Worm (Caenorhabditis elegans) whole organism, late embryonic: Measurements from ENCODE around the gene ZK512.7.

Experiments
- C38D4.7 ChIP-seq: fragments of 200-800 bp; sonication (Bioruptor generic); optimal IDR thresholded peaks from 2 replicates; lab custom pipeline; 2018; ENCODE audit warnings: mild to moderate bottlenecking, missing genetic modification characterization, moderate library complexity, missing compliant biosample characterization
- F13H6.1 ChIP-seq: sonication (generic microtip); optimal IDR thresholded peaks from 2 replicates; lab custom pipeline; 2016; ENCODE audit warnings: missing genetic modification characterization, missing compliant biosample characterization
- K02D7.2 ChIP-seq: sonication (generic microtip); optimal IDR thresholded peaks from 2 replicates; lab custom pipeline; 2017; ENCODE audit warnings: mild to moderate bottlenecking, missing genetic modification characterization, missing compliant biosample characterization
- T23F11.4 ChIP-seq: fragments of 200-800 bp; sonication (Bioruptor generic); optimal IDR thresholded peaks from 2 replicates; lab custom pipeline; 2018; ENCODE audit warnings: mild to moderate bottlenecking, missing genetic modification characterization, missing compliant biosample characterization
- Y22D7AL.16 ChIP-seq: sonication (generic microtip); optimal IDR thresholded peaks from 2 replicates; lab custom pipeline; 2016; ENCODE audit warnings: missing genetic modification characterization, missing compliant biosample characterization
- ahr-1 ChIP-seq: sonication (generic microtip); optimal IDR thresholded peaks from 2 replicates; lab custom pipeline; 2016; ENCODE audit warnings: missing genetic modification characterization, missing compliant biosample characterization
- ceh-2 ChIP-seq: sonication (generic microtip); optimal IDR thresholded peaks from 2 replicates; lab custom pipeline; 2016; ENCODE audit warnings: missing genotype, missing genetic modification characterization, missing compliant biosample characterization
- ceh-24 ChIP-seq: sonication (generic microtip); optimal IDR thresholded peaks from 2 replicates; lab custom pipeline; 2016; ENCODE audit warnings: mild to moderate bottlenecking, missing genetic modification characterization, missing compliant biosample characterization
- ceh-30 ChIP-seq: fragments of 150-350 bp; optimal IDR thresholded peaks from 2 replicates; lab custom pipeline; 2014; ENCODE audit warnings: missing biosample characterization, missing genetic modification characterization
- ceh-31 ChIP-seq: sonication (generic microtip); optimal IDR thresholded peaks from 2 replicates; lab custom pipeline; 2016; ENCODE audit warnings: missing genetic modification characterization, missing compliant biosample characterization
- ceh-45 ChIP-seq: fragments of 200-800 bp; sonication (Bioruptor generic); IDR thresholded peaks from 2 replicates; pipeline ENCODE4 v1.3.6; 2022; ENCODE audit warnings: missing genetic modification reagents, missing genetic modification characterization, missing compliant biosample characterization
- ceh-9 ChIP-seq: sonication (generic microtip); optimal IDR thresholded peaks from 2 replicates; lab custom pipeline; 2016; ENCODE audit warnings: mild to moderate bottlenecking, missing genetic modification characterization, inconsistent platforms, missing compliant biosample characterization
- che-1 ChIP-seq: sonication (generic microtip); optimal IDR thresholded peaks from 2 replicates; lab custom pipeline; 2016; ENCODE audit warnings: mild to moderate bottlenecking, missing genetic modification characterization, missing compliant biosample characterization
- dmd-4 ChIP-seq: sonication (generic microtip); optimal IDR thresholded peaks from 2 replicates; lab custom pipeline; 2016; ENCODE audit warnings: borderline replicate concordance, missing genetic modification characterization, missing compliant biosample characterization
- eyg-1 ChIP-seq: sonication (generic microtip); optimal IDR thresholded peaks from 2 replicates; lab custom pipeline; 2016; ENCODE audit warnings: missing genotype, missing genetic modification characterization, missing compliant biosample characterization
- fax-1 ChIP-seq: sonication (generic microtip); optimal IDR thresholded peaks from 2 replicates; lab custom pipeline; 2016; ENCODE audit warnings: missing genotype, missing genetic modification characterization, missing compliant biosample characterization
- fkh-10 ChIP-seq: fragments of 150-350 bp; optimal IDR thresholded peaks from 2 replicates; lab custom pipeline; 2014; ENCODE audit warnings: missing biosample characterization, missing genetic modification reagents, missing genetic modification characterization
- fkh-6 ChIP-seq: sonication (generic microtip); optimal IDR thresholded peaks from 2 replicates; lab custom pipeline; 2016; ENCODE audit warnings: missing genetic modification characterization, missing compliant biosample characterization
- gmeb-2 ChIP-seq: sonication (generic microtip); optimal IDR thresholded peaks from 2 replicates; lab custom pipeline; 2016; ENCODE audit warnings: missing genetic modification characterization, inconsistent platforms, missing compliant biosample characterization
- hlh-13 ChIP-seq: fragments of 200-800 bp; sonication (Bioruptor generic); optimal IDR thresholded peaks from 2 replicates; lab custom pipeline; 2018; ENCODE audit warnings: mild to moderate bottlenecking, missing genetic modification characterization, missing compliant biosample characterization
- hlh-30 ChIP-seq: sonication (generic microtip); optimal IDR thresholded peaks from 2 replicates; lab custom pipeline; 2017; ENCODE audit warnings: antibody characterized with exemption, missing genetic modification characterization, missing compliant biosample characterization; ENCODE audit not compliant: insufficient read depth
- mec-3 ChIP-seq: sonication (generic microtip); optimal IDR thresholded peaks from 2 replicates; lab custom pipeline; 2016; ENCODE audit warnings: borderline replicate concordance, missing genetic modification characterization, missing compliant biosample characterization
- nfya-1 ChIP-seq: sonication (generic microtip); optimal IDR thresholded peaks from 2 replicates; lab custom pipeline; 2017; ENCODE audit warnings: missing genetic modification characterization, mild to moderate bottlenecking, missing compliant biosample characterization, antibody characterized with exemption, moderate library complexity
- nhr-11 ChIP-seq: fragments of 150-350 bp; optimal IDR thresholded peaks from 2 replicates; lab custom pipeline; 2014; ENCODE audit warnings: missing biosample characterization, missing genetic modification characterization
- nhr-232 ChIP-seq: sonication (generic microtip); optimal IDR thresholded peaks from 2 replicates; lab custom pipeline; 2016; ENCODE audit warnings: missing genetic modification characterization, missing compliant biosample characterization
- odd-2 ChIP-seq: sonication (generic microtip); optimal IDR thresholded peaks from 2 replicates; lab custom pipeline; 2017; ENCODE audit warnings: antibody characterized with exemption, mild to moderate bottlenecking, missing genetic modification characterization, missing compliant biosample characterization
- pag-3 ChIP-seq: sonication (generic microtip); optimal IDR thresholded peaks from 2 replicates; lab custom pipeline; 2016; ENCODE audit warnings: missing compliant biosample characterization, missing genetic modification characterization, borderline replicate concordance
- pat-9 ChIP-seq: fragments of 200-800 bp; sonication (Bioruptor generic); optimal IDR thresholded peaks from 2 replicates; lab custom pipeline; 2018; ENCODE audit warnings: mild to moderate bottlenecking, missing genetic modification characterization, moderate library complexity, missing compliant biosample characterization
- pax-1 ChIP-seq: fragments of 150-350 bp; optimal IDR thresholded peaks from 2 replicates; lab custom pipeline; 2014; ENCODE audit warnings: missing biosample characterization, missing genetic modification characterization
- pros-1 ChIP-seq: fragments of 150-350 bp; optimal IDR thresholded peaks from 2 replicates; lab custom pipeline; 2014; ENCODE audit warnings: missing biosample characterization, missing genetic modification reagents, missing genetic modification characterization
- ref-2 ChIP-seq: sonication (generic microtip); optimal IDR thresholded peaks from 2 replicates; lab custom pipeline; 2016; ENCODE audit warnings: missing genetic modification characterization, missing compliant biosample characterization
- rnt-1 ChIP-seq: sonication (generic microtip); optimal IDR thresholded peaks from 2 replicates; lab custom pipeline; 2016; ENCODE audit warnings: missing genetic modification characterization, missing compliant biosample characterization
- sdc-2 ChIP-seq: sonication (generic microtip); optimal IDR thresholded peaks from 2 replicates; lab custom pipeline; 2016; ENCODE audit warnings: missing genotype, missing genetic modification characterization, missing compliant biosample characterization
- sox-4 ChIP-seq: sonication (generic microtip); optimal IDR thresholded peaks from 2 replicates; lab custom pipeline; 2017; ENCODE audit warnings: mild to moderate bottlenecking, missing genetic modification characterization, inconsistent platforms, missing compliant biosample characterization
- syd-9 ChIP-seq: sonication (generic microtip); optimal IDR thresholded peaks from 2 replicates; lab custom pipeline; 2016; ENCODE audit warnings: mild to moderate bottlenecking, missing genetic modification characterization, moderate library complexity, missing compliant biosample characterization
- tbx-2 ChIP-seq: sonication (generic microtip); optimal IDR thresholded peaks from 2 replicates; lab custom pipeline; 2016; ENCODE audit warnings: missing genetic modification characterization, missing compliant biosample characterization
- zip-5 ChIP-seq: sonication (generic microtip); optimal IDR thresholded peaks from 2 replicates; lab custom pipeline; 2016; ENCODE audit warnings: missing genetic modification characterization, missing compliant biosample characterization
- ztf-16 ChIP-seq: sonication (generic microtip); optimal IDR thresholded peaks from 2 replicates; lab custom pipeline; 2017; ENCODE audit warnings: missing genetic modification characterization, missing compliant biosample characterization

Gene ZK512.7

DNA sequence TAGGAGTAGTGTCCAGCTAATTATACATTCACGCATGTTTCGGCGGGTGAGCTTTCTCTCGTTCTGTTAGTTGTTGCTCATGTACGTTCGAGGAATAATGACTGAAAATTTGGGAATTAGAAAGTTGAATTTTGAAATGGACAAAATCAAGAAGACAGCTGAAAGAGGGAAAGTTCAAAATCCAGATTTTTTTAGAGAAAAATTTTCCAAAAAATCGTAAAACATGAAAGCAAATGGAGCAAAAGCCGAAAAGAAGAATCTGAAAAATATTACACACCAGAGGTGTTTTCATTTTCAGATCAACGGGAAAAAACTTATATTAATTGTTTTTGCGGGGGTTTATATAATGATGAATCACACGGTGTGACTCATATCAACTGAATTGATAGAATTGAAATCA lies 34.2 kb upstream of the ZK512.7 start, which contains the start of gene ina-1:
TSS of gene ina-1 (minus strand) at position 101 of the 400 bp plus-strand sequence.
- TF ChIP-seq T23F11.4 (GFP tag; lab: Kevin White, UChicago) (no peak), K02D7.2 (tag; lab: Kevin White, UChicago) (no peak), nfya-1 (tag; lab: Kevin White, UChicago) (no peak), F13H6.1 (tag; lab: Kevin White, UChicago) (no peak), rnt-1 (tag; lab: Kevin White, UChicago) (no peak), ceh-24 (no peak), ceh-45 (GFP tag; lab: Robert Waterston, UW) (no peak)

DNA sequence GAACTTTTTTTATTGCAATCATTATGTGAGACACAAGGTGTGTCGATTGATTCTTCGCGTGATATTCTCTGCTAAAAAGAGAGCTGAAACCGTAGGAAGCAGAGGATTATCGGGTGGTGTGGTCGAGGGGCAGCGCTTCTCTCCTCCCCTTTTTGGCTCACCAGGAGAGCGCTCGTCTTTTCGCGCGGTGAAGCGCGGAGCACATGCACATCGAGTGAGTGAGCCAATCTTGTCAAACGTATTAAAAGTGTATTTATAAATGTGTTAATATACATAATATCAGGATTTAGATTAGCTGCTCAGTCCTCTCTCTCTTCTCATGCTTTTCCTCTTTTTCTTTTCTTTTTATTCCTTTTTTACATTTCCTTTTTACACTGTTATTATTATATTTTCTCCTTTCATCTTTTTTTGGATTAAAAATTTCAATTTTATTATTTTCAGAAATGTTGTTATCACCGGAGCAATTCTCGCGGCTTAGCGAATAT lies 24.2 kb upstream of the ZK512.7 start, which contains the start of gene dgk-3:
TSS of gene dgk-3 (plus strand) at position 435 of the 485 bp plus-strand sequence.
- TF ChIP-seq ceh-30 (no peak), nhr-232 (tag; lab: Kevin White, UChicago) (no peak), pat-9 (no peak), hlh-13 (GFP tag; lab: Kevin White, UChicago) (no peak), ceh-2 (tag; lab: Kevin White, UChicago) (no peak), C38D4.7 (GFP tag; lab: Kevin White, UChicago) (no peak), tbx-2 (tag; lab: Kevin White, UChicago) (no peak), che-1 (no peak), mec-3 (tag; lab: Kevin White, UChicago) (no peak), Y22D7AL.16 (tag; lab: Kevin White, UChicago) (no peak), syd-9 (tag; lab: Kevin White, UChicago) (no peak)
- TF ChIP-seq, all 69 proteins: peak for 0

DNA sequence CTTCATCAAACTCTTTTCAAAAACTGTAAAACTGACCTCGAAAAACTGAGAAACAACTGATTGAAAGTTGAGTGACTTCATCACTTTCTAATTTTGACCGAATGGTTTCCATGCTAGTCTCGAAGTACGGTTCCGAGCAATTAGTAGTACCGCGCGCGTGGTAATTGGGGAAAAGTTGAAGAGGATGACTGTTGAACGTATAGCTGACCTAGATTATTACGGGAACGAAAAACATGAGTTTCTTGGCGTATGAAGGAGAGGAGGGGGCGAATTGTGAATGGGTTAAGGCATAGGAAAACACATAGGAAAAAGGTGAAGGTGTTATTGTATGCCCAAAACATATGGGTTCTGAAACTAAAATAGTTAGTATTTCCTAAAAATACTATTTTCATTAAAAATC lies 23.1 kb upstream of the ZK512.7 start, which contains the start of gene ptr-9:
TSS of gene ptr-9 (minus strand) at position 101 of the 400 bp plus-strand sequence.
- TF ChIP-seq pros-1 (no peak), fax-1 (tag; lab: Kevin White, UChicago) (no peak), ahr-1 (no peak), ceh-31 (tag; lab: Kevin White, UChicago) (no peak), pax-1 (tag; lab: Kevin White, UChicago) (no peak), pag-3 (no peak), ref-2 (tag; lab: Kevin White, UChicago) (no peak), sox-4 (tag; lab: Kevin White, UChicago) (no peak)
- TF ChIP-seq, all 69 proteins: peak for 0

DNA sequence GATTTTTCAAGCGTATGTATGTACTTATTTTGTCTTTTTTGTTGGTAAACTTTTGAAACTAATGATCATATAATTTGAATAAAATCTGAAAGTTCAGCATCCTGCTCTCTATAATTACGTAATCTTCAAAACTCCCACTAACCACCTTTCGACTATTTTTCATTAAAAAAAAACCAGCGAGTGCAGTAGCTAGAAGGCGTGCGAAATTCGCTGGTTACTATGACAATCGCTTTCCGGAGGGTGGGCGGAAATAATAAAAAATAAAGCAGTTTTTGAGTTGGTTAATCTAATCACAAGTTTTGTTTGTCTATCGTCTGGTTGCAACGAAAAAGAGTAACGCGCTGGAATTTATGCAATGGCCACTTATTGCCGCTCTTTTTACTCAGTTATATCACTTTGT lies 16.3 kb upstream of the ZK512.7 start, which contains the start of gene irld-34:
TSS of gene irld-34 (plus strand) at position 301 of the 400 bp plus-strand sequence.
- TF ChIP-seq zip-5 = no peak
- TF ChIP-seq fkh-6 (tag; lab: Kevin White, UChicago) = no peak
- no peak for TF ChIP-seq ceh-45 (GFP tag; lab: Robert Waterston, UW)
- no peak for TF ChIP-seq eyg-1
- TF ChIP-seq ztf-16 (tag; lab: Kevin White, UChicago) = no peak
- no peak for TF ChIP-seq syd-9 (tag; lab: Kevin White, UChicago)
- no peak for TF ChIP-seq odd-2 (tag; lab: Kevin White, UChicago)
- TF ChIP-seq ceh-31 (tag; lab: Kevin White, UChicago) = no peak
- TF ChIP-seq pat-9 = no peak
- no peak for TF ChIP-seq fkh-10

DNA sequence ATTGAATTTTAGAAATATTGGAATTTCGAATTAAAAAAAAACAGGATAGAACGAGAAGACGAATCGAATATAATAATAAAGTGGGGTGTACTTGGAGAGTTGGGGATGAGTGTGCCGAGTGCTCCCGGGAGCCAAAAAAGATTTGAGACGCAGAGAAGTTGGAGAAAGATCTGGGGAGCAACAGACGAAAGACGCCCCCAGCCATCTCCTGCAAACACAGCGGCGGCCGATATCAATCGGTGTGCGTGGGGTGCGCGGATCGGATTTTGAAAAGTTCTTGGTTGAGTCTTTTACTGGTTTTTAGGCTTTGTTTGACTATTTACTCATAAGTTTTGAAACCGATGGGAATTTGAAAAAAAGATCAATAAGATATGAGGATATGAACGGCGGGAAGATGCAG lies 15.3 kb upstream of the ZK512.7 start, which contains the start of gene nhl-1:
TSS of gene nhl-1 (minus strand) at position 101 of the 400 bp plus-strand sequence.
- no peak for TF ChIP-seq hlh-30
- TF ChIP-seq ztf-16 (tag; lab: Kevin White, UChicago) = no peak
- no peak for TF ChIP-seq ref-2 (tag; lab: Kevin White, UChicago)
- no peak for TF ChIP-seq sox-4 (tag; lab: Kevin White, UChicago)
- no peak for TF ChIP-seq fkh-10
- no peak for TF ChIP-seq pag-3
- TF ChIP-seq dmd-4 (tag; lab: Kevin White, UChicago) = no peak
- no peak for TF ChIP-seq nhr-11 (tag; lab: Kevin White, UChicago)
- TF ChIP-seq ceh-9 (tag; lab: Kevin White, UChicago) = no peak
- no peak for TF ChIP-seq odd-2 (tag; lab: Kevin White, UChicago)
- TF ChIP-seq sdc-2 (tag; lab: Kevin White, UChicago) = no peak
- TF ChIP-seq gmeb-2 (tag; lab: Kevin White, UChicago) = no peak
- TF ChIP-seq, all 69 proteins: peak for 0
